Worm (Caenorhabditis elegans): ENCODE measurements around the gene sym-2.

DNA sequence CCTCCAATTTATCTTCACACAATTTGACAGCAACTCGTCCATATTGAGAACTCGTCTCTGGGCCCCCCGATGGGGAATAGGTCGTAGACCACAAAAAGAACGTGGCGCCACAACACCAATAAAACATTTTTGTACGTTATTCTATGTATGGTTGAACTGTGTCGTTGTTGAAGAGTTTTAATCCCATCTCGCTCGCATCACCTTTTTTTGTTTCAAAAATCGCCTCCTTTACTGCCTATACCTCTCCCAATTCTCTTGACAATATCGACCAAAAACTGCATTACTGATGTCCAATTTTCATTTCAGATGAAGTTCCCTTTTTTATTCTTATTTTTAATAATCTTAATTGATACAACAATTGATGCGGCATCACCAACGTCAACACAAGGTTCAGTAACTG lies 8.9 kb upstream of the sym-2 start, which contains the start of gene let-23:
- TF ChIP-seq tab-1 (GFP tag; IDR thresholded peaks at IDR 0.05) (no peak), klf-2 (GFP tag; conservative IDR thresholded peaks at IDR 0.05) (no peak)

Measured in whole organism, midembryonic.